Worm (Caenorhabditis elegans) whole organism, mixed stage, embryonic: ENCODE data around the gene col-85.

Experiments used
- elt-1 ChIP-seq: sonication (generic microtip); optimal IDR thresholded peaks from 2 replicates; lab custom pipeline; 2017; ENCODE audit warnings: missing genetic modification characterization, mild to moderate bottlenecking, missing compliant biosample characterization, antibody characterized with exemption, moderate library complexity, borderline replicate concordance; ENCODE audit not compliant: insufficient read depth
- hlh-1 ChIP-seq: fragments of 150-350 bp; optimal IDR thresholded peaks from 2 replicates; lab custom pipeline; 2014; ENCODE audit warnings: missing biosample characterization, missing genetic modification reagents, missing genetic modification characterization
- lin-13 ChIP-seq: fragments of 150-350 bp; optimal IDR thresholded peaks from 2 replicates; lab custom pipeline; 2014; ENCODE audit warnings: missing biosample characterization, missing genetic modification characterization
- lsy-2 ChIP-seq: fragments of 150-350 bp; optimal IDR thresholded peaks from 2 replicates; lab custom pipeline; 2014; ENCODE audit warnings: missing biosample characterization, missing genetic modification characterization
- mep-1 ChIP-seq: fragments of 150-350 bp; optimal IDR thresholded peaks from 2 replicates; lab custom pipeline; 2017; ENCODE audit warnings: missing biosample characterization, missing genetic modification reagents, missing genetic modification characterization, inconsistent platforms
- nhr-12 ChIP-seq: fragments of 150-350 bp; optimal IDR thresholded peaks from 2 replicates; lab custom pipeline; 2014; ENCODE audit warnings: missing biosample characterization, missing genetic modification characterization
- nhr-28 ChIP-seq: fragments of 150-350 bp; optimal IDR thresholded peaks from 2 replicates; lab custom pipeline; 2014; ENCODE audit warnings: missing biosample characterization, missing genetic modification characterization
- pha-4 ChIP-seq: fragments of 150-350 bp; optimal IDR thresholded peaks from 2 replicates; lab custom pipeline; 2018; ENCODE audit warnings: missing biosample characterization, missing genetic modification reagents, missing genetic modification characterization
- sem-2 ChIP-seq: fragments of 200-800 bp; sonication (Bioruptor generic); optimal IDR thresholded peaks from 2 replicates; lab custom pipeline; 2018; ENCODE audit warnings: mild to moderate bottlenecking, missing genetic modification characterization, missing compliant biosample characterization
- unc-39 ChIP-seq: fragments of 150-350 bp; optimal IDR thresholded peaks from 2 replicates; lab custom pipeline; 2014; ENCODE audit warnings: missing biosample characterization, missing genetic modification characterization
- unc-62 ChIP-seq: fragments of 150-350 bp; optimal IDR thresholded peaks from 2 replicates; lab custom pipeline; 2014; ENCODE audit warnings: missing biosample characterization, missing genetic modification reagents, missing genetic modification characterization

ce11 chrII:12456633-12457032 is 38.3 kb downstream of the col-85 start, which contains the start of gene sre-32:
- TF ChIP-seq mep-1 (tag; lab: Kevin White, UChicago), result no peak
- no peak for TF ChIP-seq pha-4 (tag; lab: Kevin White, UChicago)
- no peak for TF ChIP-seq unc-62
- TF ChIP-seq lsy-2 (tag; lab: Kevin White, UChicago), result no peak
- TF ChIP-seq sem-2 (GFP tag; lab: Kevin White, UChicago), result no peak
- TF ChIP-seq lin-13 (tag; lab: Kevin White, UChicago), result no peak
- TF ChIP-seq nhr-28 (tag; lab: Kevin White, UChicago), result no peak
- TF ChIP-seq elt-1 (tag; lab: Kevin White, UChicago), result no peak
- no peak for TF ChIP-seq unc-39 (tag; lab: Kevin White, UChicago)
- TF ChIP-seq nhr-12 (tag; lab: Kevin White, UChicago), result no peak
- no peak for TF ChIP-seq hlh-1
